Fruit fly (Drosophila melanogaster) whole organism, embryonic: ENCODE measurements around the gene CG43312.

Experiments
- NC2α ChIP-seq: fragments of 200-800 bp; sonication (Bioruptor generic); optimal IDR thresholded peaks from 2 replicates; lab custom pipeline; 2016; ENCODE audit warnings: missing biosample characterization, missing genetic modification characterization
- gcm2 ChIP-seq: fragments of 200-800 bp; sonication (Bioruptor generic); optimal IDR thresholded peaks from 2 replicates; lab custom pipeline; 2016; ENCODE audit warnings: missing biosample characterization, missing genetic modification characterization
- pnt ChIP-seq: fragments of 200-800 bp; sonication (Bioruptor generic); optimal IDR thresholded peaks from 3 replicates; lab custom pipeline; 2016; ENCODE audit warnings: missing biosample characterization, missing genetic modification characterization

DNA sequence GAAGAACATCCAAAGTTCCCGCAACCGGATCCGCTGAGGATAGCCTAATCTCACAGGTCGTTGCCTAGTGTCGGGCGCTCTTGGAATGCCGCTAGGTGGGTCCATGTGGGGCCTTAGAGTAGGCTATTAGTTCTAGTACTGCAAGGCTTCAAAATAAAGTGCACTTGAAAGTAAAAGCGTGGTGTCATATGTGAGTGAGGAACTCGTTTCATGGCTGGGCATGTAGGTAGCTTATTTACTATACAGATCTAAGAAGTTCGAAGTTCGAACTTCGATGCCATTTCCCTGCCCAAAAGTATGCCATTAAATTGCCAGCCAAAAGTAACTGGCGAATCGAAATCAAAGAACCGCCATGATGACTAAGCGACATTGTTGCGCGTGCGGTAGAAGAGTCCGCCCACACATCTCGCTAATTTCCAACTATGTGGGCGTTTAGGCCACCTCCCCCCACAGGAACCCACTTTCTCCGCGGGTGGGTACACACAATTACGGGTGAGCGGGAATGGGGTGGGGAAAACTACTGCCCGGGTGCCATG, 45.4 kb upstream of the CG43312 start:
- TF ChIP-seq NC2α (GFP tag; lab: Kevin White, UChicago) (no peak), gcm2 (GFP tag; lab: Kevin White, UChicago) (no peak), pnt (GFP tag; lab: Kevin White, UChicago) (no peak)
